Worm (Caenorhabditis elegans) whole organism, L4 larva: Measurements from ENCODE around the gene garr-1.
"Not testable (repeated sequence)": the region's sequence is repeated elsewhere in the genome, so short reads cannot be mapped to it uniquely, and the experiment has no call there.

ENCODE experiments used
- D1046.2 ChIP-seq: fragments of 200-800 bp; sonication (Bioruptor generic); IDR thresholded peaks from 2 replicates; pipeline ENCODE4 v1.3.6; 2022; ENCODE audit warnings: missing genetic modification characterization, missing compliant biosample characterization
- R02D3.7 ChIP-seq: fragments of 150-350 bp; sonication (generic microtip); optimal IDR thresholded peaks from 3 replicates; lab custom pipeline; 2014; ENCODE audit warnings: missing biosample characterization, missing genetic modification characterization
- T20F7.1 ChIP-seq: fragments of 200-800 bp; sonication (Bioruptor generic); optimal IDR thresholded peaks from 2 replicates; lab custom pipeline; 2018; ENCODE audit warnings: mild to moderate bottlenecking, missing genetic modification characterization, missing compliant biosample characterization
- Y105C5A.15 ChIP-seq: fragments of 200-800 bp; sonication (Bioruptor generic); IDR thresholded peaks from 2 replicates; pipeline ENCODE4 v1.3.6; 2022; ENCODE audit warnings: missing genetic modification characterization, missing compliant biosample characterization
- ZK546.5 ChIP-seq, 2 experiments: sonication (generic microtip); optimal IDR thresholded peaks; 2 replicates each; lab custom pipeline; 2017; ENCODE audit warnings: missing biosample characterization in 2 of 2, missing genetic modification characterization in 2 of 2
- aha-1 ChIP-seq: fragments of 150-350 bp; peaks from one replicate; lab custom pipeline; 2014; ENCODE audit warnings: missing biosample characterization, missing genetic modification characterization
- ceh-32 ChIP-seq: sonication (generic microtip); optimal IDR thresholded peaks from 2 replicates; lab custom pipeline; 2016; ENCODE audit warnings: mild to moderate bottlenecking, missing genetic modification characterization, missing compliant biosample characterization; ENCODE audit not compliant: poor library complexity
- ceh-44 ChIP-seq: fragments of 200-800 bp; sonication (Bioruptor generic); IDR thresholded peaks from 2 replicates; pipeline ENCODE4 v1.3.6; 2022; ENCODE audit warnings: missing genetic modification reagents, missing genetic modification characterization, missing compliant biosample characterization
- ceh-62 ChIP-seq: sonication (generic microtip); optimal IDR thresholded peaks from 2 replicates; lab custom pipeline; 2017; ENCODE audit warnings: missing biosample characterization, missing genetic modification characterization
- ces-1 ChIP-seq: fragments of 150-350 bp; sonication (generic microtip); optimal IDR thresholded peaks from 4 replicates; lab custom pipeline; 2014; ENCODE audit warnings: missing biosample characterization, missing genetic modification reagents, missing genetic modification characterization
- daf-16 ChIP-seq, 3 experiments: sonication (generic microtip); optimal IDR thresholded peaks; 2 replicates each; lab custom pipeline; 2016 to 2017; ENCODE audit warnings: missing genetic modification characterization in 3 of 3, missing genetic modification reagents in 3 of 3, mild to moderate bottlenecking in 2 of 3, missing compliant biosample characterization in 2 of 3, missing biosample characterization in 1 of 3, moderate library complexity in 1 of 3
- daf-8 ChIP-seq: fragments of 200-800 bp; sonication (Bioruptor generic); IDR thresholded peaks from 2 replicates; pipeline ENCODE4 v1.3.6; 2022; ENCODE audit warnings: missing genetic modification characterization, missing compliant biosample characterization
- dmd-6 ChIP-seq: fragments of 200-800 bp; sonication (Bioruptor generic); IDR thresholded peaks from 2 replicates; pipeline ENCODE4 v1.3.6; 2022; ENCODE audit warnings: missing genetic modification reagents, missing genetic modification characterization, missing compliant biosample characterization
- dmd-9 ChIP-seq: fragments of 200-800 bp; sonication (Bioruptor generic); IDR thresholded peaks from 2 replicates; pipeline ENCODE4 v1.3.6; 2022; ENCODE audit warnings: missing genetic modification reagents, missing genetic modification characterization, missing compliant biosample characterization
- dve-1 ChIP-seq: sonication (generic microtip); optimal IDR thresholded peaks from 2 replicates; lab custom pipeline; 2017; ENCODE audit warnings: antibody characterized with exemption, mild to moderate bottlenecking, missing genetic modification characterization, missing compliant biosample characterization; ENCODE audit not compliant: insufficient read depth
- hif-1 ChIP-seq, 2 experiments: sonication (generic microtip); optimal IDR thresholded peaks; 2 replicates each; lab custom pipeline; 2016 to 2017; ENCODE audit warnings: missing compliant biosample characterization in 2 of 2, missing genetic modification characterization in 2 of 2, missing genetic modification reagents in 2 of 2, missing genotype in 2 of 2, mild to moderate bottlenecking in 1 of 2
- hlh-11 ChIP-seq: fragments of 200-800 bp; sonication (Bioruptor generic); optimal IDR thresholded peaks from 2 replicates; lab custom pipeline; 2018; ENCODE audit warnings: mild to moderate bottlenecking, missing genetic modification characterization, missing compliant biosample characterization
- hlh-30 ChIP-seq: sonication (generic microtip); optimal IDR thresholded peaks from 2 replicates; lab custom pipeline; 2017; ENCODE audit warnings: antibody characterized with exemption, mild to moderate bottlenecking, missing genetic modification characterization, missing compliant biosample characterization; ENCODE audit not compliant: insufficient read depth
- hmg-1.1 ChIP-seq: fragments of 200-800 bp; sonication (Bioruptor generic); IDR thresholded peaks from 2 replicates; pipeline ENCODE4 v1.3.6; 2022; ENCODE audit warnings: missing genetic modification reagents, missing genetic modification characterization, missing compliant biosample characterization
- jun-1 ChIP-seq: fragments of 150-350 bp; optimal IDR thresholded peaks from 2 replicates; lab custom pipeline; 2014; ENCODE audit warnings: missing biosample characterization, missing genetic modification reagents, missing genetic modification characterization
- lin-13 ChIP-seq: fragments of 150-350 bp; optimal IDR thresholded peaks from 2 replicates; lab custom pipeline; 2014; ENCODE audit warnings: missing biosample characterization, missing genetic modification reagents, missing genetic modification characterization
- lin-38 ChIP-seq: fragments of 200-800 bp; sonication (Bioruptor generic); IDR thresholded peaks from 2 replicates; pipeline ENCODE4 v1.3.6; 2022; ENCODE audit warnings: missing genetic modification reagents, missing genetic modification characterization, missing compliant biosample characterization
- lsy-2 ChIP-seq, 2 experiments: fragments of 150-350 bp in 1 of 2; sonication (generic microtip) in 1 of 2; optimal IDR thresholded peaks; 2 replicates each; lab custom pipeline; 2014 to 2017; ENCODE audit warnings: missing biosample characterization in 2 of 2, missing genetic modification characterization in 2 of 2
- mdt-29 ChIP-seq: fragments of 200-800 bp; sonication (Bioruptor generic); IDR thresholded peaks from 2 replicates; pipeline ENCODE4 v1.3.6; 2022; ENCODE audit warnings: missing genetic modification reagents, missing genetic modification characterization, missing compliant biosample characterization
- mep-1 ChIP-seq: fragments of 150-350 bp; sonication (generic microtip); optimal IDR thresholded peaks from 3 replicates; lab custom pipeline; 2014; ENCODE audit warnings: missing biosample characterization, missing genetic modification characterization
- mes-2 ChIP-seq: sonication (generic microtip); optimal IDR thresholded peaks from 2 replicates; lab custom pipeline; 2016; ENCODE audit warnings: missing genotype, mild to moderate bottlenecking, missing genetic modification characterization, missing compliant biosample characterization; ENCODE audit not compliant: poor library complexity, severe bottlenecking
- mxl-2 ChIP-seq: fragments of 200-800 bp; sonication (Bioruptor generic); conservative IDR thresholded peaks from 2 replicates; pipeline ENCODE4 v1.3.6; 2022; ENCODE audit warnings: missing genetic modification reagents, missing genetic modification characterization, missing compliant biosample characterization
- nhr-102 ChIP-seq: sonication (generic microtip); optimal IDR thresholded peaks from 2 replicates; lab custom pipeline; 2016; ENCODE audit warnings: mild to moderate bottlenecking, missing genetic modification characterization, moderate library complexity, missing compliant biosample characterization
- nhr-25 ChIP-seq: sonication (generic microtip); optimal IDR thresholded peaks from 2 replicates; lab custom pipeline; 2017; ENCODE audit warnings: missing genetic modification characterization, mild to moderate bottlenecking, missing compliant biosample characterization, antibody characterized with exemption, moderate library complexity, borderline replicate concordance; ENCODE audit not compliant: insufficient read depth
- nhr-28 ChIP-seq: fragments of 150-350 bp; optimal IDR thresholded peaks from 2 replicates; lab custom pipeline; 2014; ENCODE audit warnings: missing biosample characterization, missing genetic modification characterization
- nhr-41 ChIP-seq: fragments of 200-800 bp; sonication (Bioruptor generic); IDR thresholded peaks from 2 replicates; pipeline ENCODE4 v1.3.6; 2022; ENCODE audit warnings: missing genetic modification reagents, missing genetic modification characterization, missing compliant biosample characterization
- nhr-48 ChIP-seq: sonication (generic microtip); optimal IDR thresholded peaks from 2 replicates; lab custom pipeline; 2016; ENCODE audit warnings: mild to moderate bottlenecking, missing genetic modification characterization, missing compliant biosample characterization
- nhr-77 ChIP-seq: fragments of 150-350 bp; optimal IDR thresholded peaks from 2 replicates; lab custom pipeline; 2014; ENCODE audit warnings: missing biosample characterization, missing genetic modification characterization
- php-3 ChIP-seq: fragments of 200-800 bp; sonication (Bioruptor generic); IDR thresholded peaks from 2 replicates; pipeline ENCODE4 v1.3.6; 2022; ENCODE audit warnings: missing genetic modification reagents, missing genetic modification characterization, missing compliant biosample characterization
- pqm-1 ChIP-seq: sonication (generic microtip); optimal IDR thresholded peaks from 2 replicates; lab custom pipeline; 2017; ENCODE audit warnings: missing biosample characterization, missing genetic modification characterization
- set-16 ChIP-seq: fragments of 200-800 bp; sonication (Bioruptor generic); IDR thresholded peaks from 2 replicates; pipeline ENCODE4 v1.3.6; 2022; ENCODE audit warnings: missing genetic modification reagents, missing genetic modification characterization, missing compliant biosample characterization
- spr-1 ChIP-seq: sonication (generic microtip); optimal IDR thresholded peaks from 2 replicates; lab custom pipeline; 2016; ENCODE audit warnings: mild to moderate bottlenecking, missing genetic modification characterization, missing compliant biosample characterization
- spr-3 ChIP-seq: fragments of 200-800 bp; sonication (Bioruptor generic); optimal IDR thresholded peaks from 2 replicates; lab custom pipeline; 2018; ENCODE audit warnings: mild to moderate bottlenecking, missing genetic modification characterization, missing compliant biosample characterization
- unc-39 ChIP-seq: sonication (generic microtip); optimal IDR thresholded peaks from 2 replicates; lab custom pipeline; 2017; ENCODE audit warnings: missing biosample characterization, missing genetic modification characterization
- unc-62 ChIP-seq, 3 experiments: fragments of 150-350 bp in 1 of 3; sonication (generic microtip); optimal IDR thresholded peaks in 2 of 3; peaks in 1 of 3; 1 replicate in 1 of 3; 2 replicates in 2 of 3; lab custom pipeline; 2014 to 2017; ENCODE audit warnings: missing biosample characterization in 3 of 3, missing genetic modification characterization in 3 of 3, missing genetic modification reagents in 3 of 3, missing genotype in 1 of 3
- zfp-3 ChIP-seq: fragments of 200-800 bp; sonication (Bioruptor generic); conservative IDR thresholded peaks from 2 replicates; pipeline ENCODE4 v1.3.6; 2022; ENCODE audit warnings: missing genetic modification reagents, missing genetic modification characterization, missing compliant biosample characterization

garr-1 gene

DNA sequence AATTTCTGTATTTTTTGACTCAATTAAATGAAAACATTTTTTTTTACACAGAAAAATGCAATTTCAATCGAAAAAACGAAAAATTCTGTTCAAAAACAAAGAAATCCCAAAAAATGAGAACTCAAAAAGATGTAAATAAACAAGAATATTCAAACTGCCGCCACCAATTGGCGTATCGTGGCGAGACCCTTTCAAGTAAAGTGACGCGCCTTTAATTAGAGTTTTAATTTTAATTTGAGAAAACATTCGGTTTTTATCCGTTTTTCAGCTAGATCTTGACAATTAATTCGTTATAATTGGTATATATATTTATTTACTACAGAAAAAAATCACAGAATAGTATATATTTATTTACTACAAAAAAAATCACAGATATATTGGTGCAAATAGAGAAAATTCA is 46.4 kb upstream of the garr-1 start (continued):
- TF ChIP-seq mes-2 (tag; lab: Kevin White, UChicago): no peak
- TF ChIP-seq ceh-32: no peak
- TF ChIP-seq jun-1 (tag; lab: Kevin White, UChicago): no peak
- TF ChIP-seq spr-3 (GFP tag; lab: Kevin White, UChicago): no peak
- no peak for TF ChIP-seq hmg-1.1 (GFP tag; lab: Robert Waterston, UW)
- peak; percentile 56 for TF ChIP-seq aha-1
- no peak for TF ChIP-seq mdt-29 (GFP tag; lab: Robert Waterston, UW)
- peak in 1 of 2 experiments; percentile 67 for TF ChIP-seq unc-62 (GFP tag; optimal IDR thresholded peaks at IDR 0.05 in 1 of 2; lab: Kevin White, UChicago)
- no peak for TF ChIP-seq unc-62 (tag; optimal IDR thresholded peaks at IDR 0.05; lab: Kevin White, UChicago)
- TF ChIP-seq ceh-62 (tag; lab: Kevin White, UChicago): no peak
- no peak for TF ChIP-seq Y105C5A.15 (GFP tag; lab: Robert Waterston, UW)
- TF ChIP-seq, all 104 proteins: peak for 6

DNA sequence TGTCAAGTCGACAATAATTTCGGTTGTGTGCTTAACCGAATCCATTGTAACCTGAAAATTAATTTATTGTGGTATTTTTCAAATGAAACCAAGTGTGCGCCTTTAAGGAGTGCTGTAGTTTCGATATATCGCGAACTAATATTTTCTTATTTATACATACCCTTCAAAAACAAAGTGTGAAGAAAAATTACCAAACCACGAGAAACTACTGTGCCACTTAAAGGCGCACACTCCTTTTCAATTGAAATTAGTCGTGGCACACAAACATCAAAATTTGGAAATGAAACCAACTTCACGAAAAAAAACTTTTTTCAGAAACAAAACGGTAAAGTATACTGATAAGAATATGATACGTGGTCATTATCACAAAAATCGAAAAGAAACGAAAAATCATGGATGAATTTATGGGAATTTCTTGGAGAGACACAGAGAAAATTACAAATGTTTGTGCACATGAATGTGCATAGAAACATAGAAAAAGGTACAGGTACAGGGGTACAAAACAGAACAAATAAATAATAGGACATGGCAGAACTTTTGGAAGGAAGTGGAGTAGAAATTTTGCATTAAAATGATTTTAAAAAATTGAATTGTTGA is 42.7 kb upstream of the garr-1 start, which contains the start of gene spl-1:
Gene spl-1, minus strand, starts transcription at position 51 of the 597 bp plus-strand sequence.
- peak in 1 of 2 experiments; percentile 2 for TF ChIP-seq lsy-2 (tag; optimal IDR thresholded peaks at IDR 0.05; lab: Kevin White, UChicago)
- TF ChIP-seq nhr-28 (tag; lab: Kevin White, UChicago): peak; percentile 83
- peak; percentile 68 for TF ChIP-seq nhr-77 (tag; lab: Kevin White, UChicago)
- TF ChIP-seq set-16 (GFP tag; lab: Robert Waterston, UW): no peak
- TF ChIP-seq pqm-1 (tag; lab: Kevin White, UChicago): peak; percentile 63
- peak; percentile 36 for TF ChIP-seq hlh-11 (tag; lab: Kevin White, UChicago)
- no peak for TF ChIP-seq hif-1 (tag; optimal IDR thresholded peaks at IDR 0.05; lab: Kevin White, UChicago)
- TF ChIP-seq unc-39 (tag; lab: Kevin White, UChicago): no peak
- TF ChIP-seq T20F7.1 (GFP tag; lab: Kevin White, UChicago): peak; percentile 29
- TF ChIP-seq daf-16 (GFP tag; optimal IDR thresholded peaks at IDR 0.05; lab: Kevin White, UChicago): no peak
- TF ChIP-seq daf-16 (tag; optimal IDR thresholded peaks at IDR 0.05; lab: Kevin White, UChicago): peak; percentile 88
- no peak for TF ChIP-seq nhr-25 (tag; lab: Kevin White, UChicago)
- no peak for TF ChIP-seq Y105C5A.15 (GFP tag; lab: Robert Waterston, UW)
- TF ChIP-seq dmd-6 (GFP tag; lab: Robert Waterston, UW): peak; percentile 46; the same call in 1 of the 2 replicates
- TF ChIP-seq php-3 (GFP tag; lab: Robert Waterston, UW): peak; percentile 66; the same call in 1 of the 2 replicates
- no peak for TF ChIP-seq dmd-9 (GFP tag; lab: Robert Waterston, UW)
- peak; percentile 47 for TF ChIP-seq dve-1

DNA sequence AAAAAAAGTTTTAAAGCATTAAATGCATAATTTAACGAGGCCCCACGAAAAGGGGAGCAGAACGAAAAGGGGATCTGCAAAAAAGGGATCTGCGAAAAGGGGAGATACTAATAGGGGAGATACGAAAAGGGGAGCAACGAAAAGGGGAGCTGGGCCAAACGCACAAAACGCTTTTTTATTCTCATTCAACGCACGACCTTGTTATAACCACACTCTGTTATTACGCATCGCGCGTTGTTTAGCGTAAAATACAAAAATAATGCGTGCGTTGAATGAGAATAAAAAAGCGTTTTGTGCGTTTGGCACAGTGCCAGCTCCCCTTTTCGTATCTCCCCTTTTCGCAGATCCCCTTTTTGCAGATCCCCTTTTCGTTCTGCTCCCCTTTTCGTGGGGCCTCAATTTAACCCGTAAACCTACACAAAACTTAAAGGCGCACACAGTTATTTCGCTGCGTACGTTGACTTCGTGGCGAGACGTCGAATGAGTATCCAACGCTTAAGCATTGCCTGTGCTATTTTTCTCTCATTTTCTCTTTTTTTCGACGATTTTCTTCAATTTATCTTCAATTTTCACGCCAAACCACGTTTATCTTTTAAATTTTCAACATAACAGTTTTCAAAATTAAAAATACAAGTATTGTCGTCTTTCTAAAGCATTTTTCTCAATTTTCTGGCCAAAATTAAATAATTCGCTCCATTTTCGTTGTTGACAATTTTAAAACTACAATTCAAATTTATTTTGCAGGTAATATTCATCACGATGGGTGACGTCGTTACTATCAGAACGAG is 40.6 kb upstream of the garr-1 start, which contains the start of gene rps-24:
Gene rps-24, plus strand, starts transcription at position 738 of the 788 bp plus-strand sequence.
- TF ChIP-seq ceh-44: peak; percentile 99
- 0 out of 2 replicates have a peak, but pooled peaks have one; percentile 13 for TF ChIP-seq mxl-2 (GFP tag; lab: Robert Waterston, UW)
- TF ChIP-seq spr-1 (tag; lab: Kevin White, UChicago): peak; percentile 81
- TF ChIP-seq nhr-41 (GFP tag; lab: Robert Waterston, UW): peak; percentile 60
- peak; percentile 94 for TF ChIP-seq mep-1
- peak; percentile 93 for TF ChIP-seq lin-13 (GFP tag; lab: Kevin White, UChicago)
- peak; percentile 61 for TF ChIP-seq nhr-48 (tag; lab: Kevin White, UChicago)
- peak; percentile 93 for TF ChIP-seq D1046.2 (GFP tag; lab: Robert Waterston, UW)
- 0 out of 2 replicates have a peak, but pooled peaks have one; percentile 60 for TF ChIP-seq daf-8 (GFP tag; lab: Robert Waterston, UW)
- peak; percentile 95 for TF ChIP-seq zfp-3 (GFP tag; lab: Robert Waterston, UW)
- peak; percentile 31 for TF ChIP-seq ces-1 (GFP tag; lab: Kevin White, UChicago)
- peak; percentile 5 for TF ChIP-seq pqm-1 (tag; lab: Kevin White, UChicago)
- peak; percentile 63 for TF ChIP-seq nhr-102
- peak; percentile 60; the same call in 1 of the 2 replicates for TF ChIP-seq set-16 (GFP tag; lab: Robert Waterston, UW)
- TF ChIP-seq ZK546.5 (tag; optimal IDR thresholded peaks at IDR 0.05; lab: Kevin White, UChicago): peak in 1 of 2 experiments; percentile 45
- peak in 1 of 2 experiments; percentile 94 for TF ChIP-seq unc-62 (GFP tag; optimal IDR thresholded peaks at IDR 0.05 in 1 of 2; lab: Kevin White, UChicago)
- TF ChIP-seq unc-62 (tag; optimal IDR thresholded peaks at IDR 0.05; lab: Kevin White, UChicago): not testable (repeated sequence)
- peak; percentile 94 for TF ChIP-seq R02D3.7
- TF ChIP-seq lin-38: peak; percentile 93
- peak; percentile 79 for TF ChIP-seq hlh-30
- peak; percentile 63 for TF ChIP-seq nhr-25 (tag; lab: Kevin White, UChicago)
